Worm (Caenorhabditis elegans) whole organism, early embryonic: ENCODE measurements around the gene nspg-4.

Experiments
- ceh-36 ChIP-seq: sonication (generic microtip); optimal IDR thresholded peaks from 2 replicates; lab custom pipeline; 2016; ENCODE audit warnings: missing genetic modification characterization, inconsistent platforms, missing compliant biosample characterization
- flt-1 ChIP-seq: fragments of 200-800 bp; sonication (Bioruptor generic); IDR thresholded peaks from 2 replicates; pipeline ENCODE4 v1.3.6; 2022; ENCODE audit warnings: missing genetic modification characterization, missing compliant biosample characterization
- hmbx-1 ChIP-seq: sonication (generic microtip); optimal IDR thresholded peaks from 2 replicates; lab custom pipeline; 2016; ENCODE audit warnings: mild to moderate bottlenecking, missing genetic modification characterization, missing compliant biosample characterization

- TF ChIP-seq flt-1 (GFP tag; lab: Robert Waterston, UW), result no peak
- TF ChIP-seq hmbx-1 (tag; lab: Kevin White, UChicago), result no peak
- TF ChIP-seq ceh-36 (tag; lab: Kevin White, UChicago), result no peak
These were observed 48.4 kb downstream of the nspg-4 start, which contains the start of gene F11D5.5 for ce11 chrX:3301770-3302169.
